Worm (Caenorhabditis elegans): ENCODE measurements around the gene nhr-155.

Gene nhr-155

ce11 chrV:576918-577317 is 37.7 kb downstream of the nhr-155 start:
- TF ChIP-seq Y67H2A.10 (GFP tag; conservative IDR thresholded peaks at IDR 0.05) = no peak
- TF ChIP-seq tbx-9 (tag; optimal IDR thresholded peaks at IDR 0.05; ENCODE audit: borderline replicate concordance) = no peak
- no peak for TF ChIP-seq F10E7.11 (tag; optimal IDR thresholded peaks at IDR 0.05)
- no peak for TF ChIP-seq ztf-28 (GFP tag; IDR thresholded peaks at IDR 0.05)
- TF ChIP-seq nhr-179 (tag; optimal IDR thresholded peaks at IDR 0.05) = no peak
- TF ChIP-seq nhr-80 (tag; optimal IDR thresholded peaks at IDR 0.05) = no peak
- TF ChIP-seq madf-8 (GFP tag; conservative IDR thresholded peaks at IDR 0.05) = no peak
- no peak for TF ChIP-seq F57C9.4 (tag; optimal IDR thresholded peaks at IDR 0.05)
- TF ChIP-seq T26A5.8 (tag; optimal IDR thresholded peaks at IDR 0.05) = no peak
- TF ChIP-seq rec-8 (tag; optimal IDR thresholded peaks at IDR 0.05) = no peak
- no peak for TF ChIP-seq hlh-12 (tag; optimal IDR thresholded peaks at IDR 0.05)
- no peak for TF ChIP-seq F33H1.4 (GFP tag; IDR thresholded peaks at IDR 0.05)
- no peak for TF ChIP-seq zim-3 (tag; optimal IDR thresholded peaks at IDR 0.05)
- no peak for TF ChIP-seq K12H6.12 (tag; optimal IDR thresholded peaks at IDR 0.05)
- TF ChIP-seq rcor-1 (GFP tag; IDR thresholded peaks at IDR 0.05) = no peak
- no peak for TF ChIP-seq ceh-91 (GFP tag; IDR thresholded peaks at IDR 0.05)

DNA sequence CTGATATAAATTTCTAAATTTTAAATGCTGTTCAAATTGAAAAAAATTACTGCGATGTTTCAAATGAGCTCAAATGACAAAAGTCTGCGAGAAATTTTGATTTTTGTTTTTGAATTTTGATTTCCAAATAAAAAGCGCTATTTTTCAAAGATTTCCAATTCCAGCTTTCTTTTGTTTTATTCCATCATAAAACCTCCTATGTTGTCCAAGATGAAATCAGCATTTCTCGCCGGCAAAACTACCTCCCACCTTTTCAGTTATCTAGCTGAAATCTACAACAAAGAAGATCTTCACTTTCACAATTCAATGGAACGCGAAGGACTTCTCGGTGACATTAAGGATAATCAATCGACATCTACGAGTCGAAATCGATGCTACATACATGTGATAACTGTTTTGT is 39.7 kb downstream of the nhr-155 start, which contains the start of gene K06H6.4:
Gene K06H6.4 (plus strand): TSS at position 301 of the 400 bp plus-strand sequence.
- TF ChIP-seq hlh-12 (tag; optimal IDR thresholded peaks at IDR 0.05) (no peak), ama-1 (optimal IDR thresholded peaks at IDR 0.05) (no peak), ama-1 (GFP tag; optimal IDR thresholded peaks at IDR 0.05) (no peak), rpc-1 (optimal IDR thresholded peaks at IDR 0.05) (no peak), rpc-1 (tag; optimal IDR thresholded peaks at IDR 0.05) (no peak)

DNA sequence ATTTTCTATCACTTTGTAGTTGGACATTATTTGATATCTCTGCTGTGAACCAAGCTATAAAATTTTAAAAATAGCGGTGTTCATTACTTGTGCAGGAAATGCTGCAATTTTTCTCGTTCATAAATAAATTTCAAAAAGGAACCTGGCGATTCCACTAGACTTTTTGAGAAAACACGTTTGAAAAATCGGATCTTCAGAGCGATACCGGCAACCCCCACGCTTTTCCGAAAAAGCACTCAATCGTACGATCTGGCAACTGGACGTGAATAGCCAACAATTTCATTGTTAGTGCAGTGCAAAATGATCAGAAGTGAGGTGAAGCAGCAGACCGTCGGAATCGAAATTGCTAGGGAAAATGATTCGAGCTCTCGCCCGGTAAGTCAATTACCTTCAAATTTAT is 42.4 kb downstream of the nhr-155 start, which contains the start of gene nstp-7:
Gene nstp-7 (plus strand): TSS at position 301 of the 400 bp plus-strand sequence.
- TF ChIP-seq K12H6.12 (tag; optimal IDR thresholded peaks at IDR 0.05) = no peak
- no peak for TF ChIP-seq C17E4.6 (GFP tag; IDR thresholded peaks at IDR 0.05)
- TF ChIP-seq F52B5.7 (tag; optimal IDR thresholded peaks at IDR 0.05) = no peak
- no peak for TF ChIP-seq gei-17 (GFP tag; optimal IDR thresholded peaks at IDR 0.05)
- no peak for TF ChIP-seq cebp-2 (GFP tag; IDR thresholded peaks at IDR 0.05)
- TF ChIP-seq snpc-1.3 (tag; optimal IDR thresholded peaks at IDR 0.05; ENCODE audit: insufficient read depth) = no peak
- TF ChIP-seq somi-1 (GFP tag; optimal IDR thresholded peaks at IDR 0.05) = no peak
- TF ChIP-seq lsy-27 (tag; optimal IDR thresholded peaks at IDR 0.05; ENCODE audit: borderline replicate concordance, insufficient read depth) = no peak
- no peak for TF ChIP-seq fkh-3 (tag; optimal IDR thresholded peaks at IDR 0.05)
- no peak for TF ChIP-seq F33H1.4 (GFP tag; IDR thresholded peaks at IDR 0.05)

ce11 chrV:585472-585871 is 46.2 kb downstream of the nhr-155 start, which contains the start of gene K06H6.2:
Gene K06H6.2, plus strand, starts transcription at chrV:585772.
- no peak for TF ChIP-seq ztf-6 (GFP tag; IDR thresholded peaks at IDR 0.05)
- no peak for TF ChIP-seq tbx-9 (tag; optimal IDR thresholded peaks at IDR 0.05; ENCODE audit: borderline replicate concordance)
- no peak for TF ChIP-seq let-607 (tag; optimal IDR thresholded peaks at IDR 0.05)
- no peak for TF ChIP-seq madf-10 (tag; optimal IDR thresholded peaks at IDR 0.05)
- no peak for TF ChIP-seq nhr-120 (GFP tag; IDR thresholded peaks at IDR 0.05)
- TF ChIP-seq Y67H2A.10 (GFP tag; conservative IDR thresholded peaks at IDR 0.05) = no peak
- no peak for TF ChIP-seq egrh-3 (GFP tag; IDR thresholded peaks at IDR 0.05)

- TF ChIP-seq F39B2.1 (GFP tag; IDR thresholded peaks at IDR 0.05) (no peak), ztf-18 (tag; optimal IDR thresholded peaks at IDR 0.05) (no peak), bed-1 (GFP tag; IDR thresholded peaks at IDR 0.05) (no peak), lsl-1 (GFP tag; optimal IDR thresholded peaks at IDR 0.05) (no peak), nfya-1 (tag; optimal IDR thresholded peaks at IDR 0.05; ENCODE audit: borderline replicate concordance, insufficient read depth) (no peak), ama-1 (optimal IDR thresholded peaks at IDR 0.05) (no peak), ama-1 (GFP tag; optimal IDR thresholded peaks at IDR 0.05) (no peak), mcd-1 (GFP tag; IDR thresholded peaks at IDR 0.05) (no peak), Y95B8A.8 (GFP tag; IDR thresholded peaks at IDR 0.05) (no peak), ztf-3 (GFP tag; optimal IDR thresholded peaks at IDR 0.05) (no peak), egrh-3 (GFP tag; IDR thresholded peaks at IDR 0.05) (no peak), cebp-1 (GFP tag; IDR thresholded peaks at IDR 0.05) (no peak), cebp-1 (tag; optimal IDR thresholded peaks at IDR 0.05) (no peak), let-607 (tag; optimal IDR thresholded peaks at IDR 0.05) (no peak)
Measured at ce11 chrV:587818-588217, 48.6 kb downstream of the nhr-155 start, which contains the start of gene K06H6.1. Gene K06H6.1, plus strand, starts transcription at chrV:588118.
